Fruit fly (Drosophila melanogaster): ENCODE data around the gene Pgant6.

dm6 chr3L:2744963-2745362 lies 37.1 kb upstream of the Pgant6 start:
- no peak for TF ChIP-seq psq (optimal IDR thresholded peaks at IDR 0.05)
- TF ChIP-seq usp (GFP tag; optimal IDR thresholded peaks at IDR 0.05): no peak
- TF ChIP-seq Dll (optimal IDR thresholded peaks at IDR 0.05): no peak
- TF ChIP-seq pan (optimal IDR thresholded peaks at IDR 0.05): no peak
- TF ChIP-seq CG8478 (optimal IDR thresholded peaks at IDR 0.05): no peak

Data from whole organism.